Fruit fly (Drosophila melanogaster) whole organism, embryonic: ENCODE results near the gene CG17121.

Experiments
- Atf6 ChIP-seq: fragments of 200-800 bp; sonication (Bioruptor generic); IDR thresholded peaks from 2 replicates; pipeline ENCODE4 v1.3.6; 2022; ENCODE audit warnings: missing biosample characterization, missing genetic modification characterization
- BtbVII ChIP-seq: fragments of 200-800 bp; sonication (Bioruptor generic); optimal IDR thresholded peaks from 3 replicates; lab custom pipeline; 2017; ENCODE audit warnings: missing biosample characterization, mild to moderate bottlenecking, missing genetic modification characterization
- Bteb2 ChIP-seq: fragments of 200-800 bp; sonication (Bioruptor generic); optimal IDR thresholded peaks from 2 replicates; lab custom pipeline; 2016; ENCODE audit warnings: missing biosample characterization, missing genetic modification characterization
- CG10462 ChIP-seq: fragments of 200-800 bp; sonication (Bioruptor generic); optimal IDR thresholded peaks from 2 replicates; lab custom pipeline; 2016; ENCODE audit warnings: missing biosample characterization, missing genetic modification characterization
- CG10543 ChIP-seq: fragments of 200-800 bp; sonication (Bioruptor generic); optimal IDR thresholded peaks from 3 replicates; lab custom pipeline; 2017; ENCODE audit warnings: missing biosample characterization, mild to moderate bottlenecking, missing genetic modification characterization, moderate library complexity
- CG14050 ChIP-seq: fragments of 200-800 bp; sonication (Bioruptor generic); IDR thresholded peaks from 3 replicates; pipeline ENCODE4 v1.3.6; 2022; ENCODE audit warnings: missing biosample characterization, missing genetic modification characterization
- CG15479 ChIP-seq: fragments of 200-800 bp; sonication (Bioruptor generic); optimal IDR thresholded peaks from 3 replicates; lab custom pipeline; 2019; ENCODE audit warnings: missing biosample characterization, mild to moderate bottlenecking, missing genetic modification characterization, moderate library complexity
- CG17186 ChIP-seq: fragments of 200-800 bp; sonication (Bioruptor generic); optimal IDR thresholded peaks from 3 replicates; lab custom pipeline; 2017; ENCODE audit warnings: missing biosample characterization, missing genetic modification reagents, missing genetic modification characterization
- CG17361 ChIP-seq: fragments of 200-800 bp; sonication (Bioruptor generic); IDR thresholded peaks from 3 replicates; pipeline ENCODE4 v1.3.6; 2022; ENCODE audit warnings: missing biosample characterization, missing genetic modification characterization
- CG17568 ChIP-seq: fragments of 200-800 bp; sonication (Bioruptor generic); optimal IDR thresholded peaks from 2 replicates; lab custom pipeline; 2018; ENCODE audit warnings: missing biosample characterization, mild to moderate bottlenecking, missing genetic modification characterization, moderate library complexity
- CG1792 ChIP-seq: fragments of 200-800 bp; sonication (Bioruptor generic); optimal IDR thresholded peaks from 2 replicates; lab custom pipeline; 2016; ENCODE audit warnings: missing biosample characterization, missing genetic modification characterization
- CG18476 ChIP-seq: fragments of 200-800 bp; sonication (Bioruptor generic); optimal IDR thresholded peaks from 2 replicates; lab custom pipeline; 2016; ENCODE audit warnings: missing biosample characterization, mild to moderate bottlenecking, missing genetic modification characterization
- CG18599 ChIP-seq: fragments of 200-800 bp; sonication (Bioruptor generic); optimal IDR thresholded peaks from 3 replicates; lab custom pipeline; 2017; ENCODE audit warnings: missing biosample characterization, missing genetic modification characterization, mild to moderate bottlenecking, moderate library complexity, missing genetic modification reagents
- CG32767 ChIP-seq: fragments of 200-800 bp; sonication (Bioruptor generic); IDR thresholded peaks from 2 replicates; pipeline ENCODE4 v1.3.6; 2022; ENCODE audit warnings: missing biosample characterization, missing genetic modification characterization
- CG3281 ChIP-seq: fragments of 200-800 bp; sonication (Bioruptor generic); optimal IDR thresholded peaks from 3 replicates; lab custom pipeline; 2017; ENCODE audit warnings: missing biosample characterization, mild to moderate bottlenecking, missing genetic modification characterization
- CG3726 ChIP-seq: fragments of 200-800 bp; sonication (Bioruptor generic); IDR thresholded peaks from 3 replicates; pipeline ENCODE4, ENCODE4 v1.3.6; 2022; ENCODE audit warnings: missing biosample characterization, missing genetic modification characterization
- CG4854 ChIP-seq: fragments of 200-800 bp; sonication (Bioruptor generic); optimal IDR thresholded peaks from 2 replicates; lab custom pipeline; 2016; ENCODE audit warnings: missing biosample characterization, missing genetic modification characterization, inconsistent platforms
- CG5953 ChIP-seq: fragments of 200-800 bp; sonication (Bioruptor generic); IDR thresholded peaks from 2 replicates; pipeline ENCODE4 v1.3.6; 2022; ENCODE audit warnings: missing biosample characterization, missing genetic modification characterization
- CG7357 ChIP-seq: fragments of 200-800 bp; sonication (Bioruptor generic); IDR thresholded peaks from 3 replicates; pipeline ENCODE4 v1.3.6; 2022; ENCODE audit warnings: missing biosample characterization, missing genetic modification characterization
- CG7745 ChIP-seq: fragments of 200-800 bp; sonication (Bioruptor generic); optimal IDR thresholded peaks from 2 replicates; lab custom pipeline; 2018; ENCODE audit warnings: missing biosample characterization, mild to moderate bottlenecking, missing genetic modification characterization, moderate library complexity
- CG7963 ChIP-seq: fragments of 200-800 bp; sonication (Bioruptor generic); IDR thresholded peaks from 3 replicates; pipeline ENCODE4 v1.3.6; 2022; ENCODE audit warnings: missing biosample characterization, missing genetic modification characterization; ENCODE audit not compliant: partially characterized antibody
- CHES-1-like ChIP-seq: fragments of 200-800 bp; sonication (Bioruptor generic); optimal IDR thresholded peaks from 2 replicates; lab custom pipeline; 2016; ENCODE audit warnings: missing biosample characterization, missing genetic modification characterization
- Dp ChIP-seq: fragments of 200-800 bp; sonication (Bioruptor generic); optimal IDR thresholded peaks from 2 replicates; lab custom pipeline; 2018; ENCODE audit warnings: missing biosample characterization, mild to moderate bottlenecking, missing genetic modification characterization, moderate library complexity
- E2f1 ChIP-seq: fragments of 200-800 bp; sonication (Bioruptor generic); IDR thresholded peaks from 2 replicates; pipeline ENCODE4 v1.3.6; 2022; ENCODE audit warnings: missing biosample characterization, missing genetic modification characterization
- Fer2 ChIP-seq: fragments of 200-800 bp; sonication (Bioruptor generic); optimal IDR thresholded peaks from 2 replicates; lab custom pipeline; 2018; ENCODE audit warnings: missing biosample characterization, mild to moderate bottlenecking, missing genetic modification characterization, moderate library complexity
- GATAe ChIP-seq: fragments of 200-800 bp; sonication (Bioruptor generic); conservative IDR thresholded peaks from 2 replicates; pipeline ENCODE4 v1.3.6; 2022; ENCODE audit warnings: missing biosample characterization, missing genetic modification characterization
- H2.0 ChIP-seq: fragments of 200-800 bp; sonication (Bioruptor generic); IDR thresholded peaks from 2 replicates; pipeline ENCODE4 v1.3.6; 2022; ENCODE audit warnings: missing biosample characterization, missing genetic modification characterization
- Hr3 ChIP-seq: fragments of 200-800 bp; sonication (Bioruptor generic); optimal IDR thresholded peaks from 3 replicates; lab custom pipeline; 2016; ENCODE audit warnings: missing biosample characterization, missing genetic modification characterization
- Hr51 ChIP-seq, 2 experiments: fragments of 200-800 bp; sonication (Bioruptor generic); optimal IDR thresholded peaks; 2 replicates in 1 of 2; 3 replicates in 1 of 2; lab custom pipeline; 2016 to 2018; ENCODE audit warnings: missing biosample characterization in 2 of 2, missing genetic modification characterization in 2 of 2, mild to moderate bottlenecking in 1 of 2, moderate library complexity in 1 of 2
- Jarid2 ChIP-seq: fragments of 200-800 bp; sonication (Bioruptor generic); optimal IDR thresholded peaks from 3 replicates; lab custom pipeline; 2017; ENCODE audit warnings: mild to moderate bottlenecking, missing biosample characterization, missing genetic modification reagents, missing genetic modification characterization
- Lim3 ChIP-seq: fragments of 200-800 bp; sonication (Bioruptor generic); IDR thresholded peaks from 2 replicates; pipeline ENCODE4 v1.3.6; 2022; ENCODE audit warnings: missing biosample characterization, missing genetic modification characterization
- al ChIP-seq: fragments of 200-800 bp; sonication (Bioruptor generic); IDR thresholded peaks from 2 replicates; pipeline ENCODE4 v1.3.6; 2022; ENCODE audit warnings: missing biosample characterization, missing genetic modification characterization
- chif ChIP-seq, 2 experiments: fragments of 200-800 bp; sonication (Bioruptor generic); optimal IDR thresholded peaks; 3 replicates each; lab custom pipeline; 2016; ENCODE audit warnings: missing biosample characterization in 2 of 2, missing genetic modification characterization in 2 of 2
- da ChIP-seq: fragments of 200-800 bp; sonication (Bioruptor generic); optimal IDR thresholded peaks from 2 replicates; lab custom pipeline; 2016; ENCODE audit warnings: missing biosample characterization, missing genetic modification characterization
- dmrt11E ChIP-seq: fragments of 200-800 bp; sonication (Bioruptor generic); optimal IDR thresholded peaks from 3 replicates; lab custom pipeline; 2018; ENCODE audit warnings: missing biosample characterization, mild to moderate bottlenecking, missing genetic modification characterization, moderate library complexity
- emc ChIP-seq: fragments of 200-800 bp; sonication (Bioruptor generic); optimal IDR thresholded peaks from 2 replicates; lab custom pipeline; 2016; ENCODE audit warnings: missing biosample characterization, missing genetic modification characterization
- eyg ChIP-seq: fragments of 200-800 bp; sonication (Bioruptor generic); optimal IDR thresholded peaks from 3 replicates; lab custom pipeline; 2016; ENCODE audit warnings: missing biosample characterization, missing genetic modification characterization
- hth ChIP-seq: fragments of >200 bp; optimal IDR thresholded peaks from 2 replicates; lab custom pipeline; 2017; ENCODE audit warnings: inconsistent platforms
- inv ChIP-seq: fragments of 200-800 bp; sonication (Bioruptor generic); IDR thresholded peaks from 2 replicates; pipeline ENCODE4 v1.3.6; 2022; ENCODE audit warnings: missing biosample characterization, missing genetic modification characterization; ENCODE audit not compliant: partially characterized antibody
- lmd ChIP-seq: fragments of 200-800 bp; sonication (Bioruptor generic); IDR thresholded peaks from 2 replicates; pipeline ENCODE4 v1.3.6; 2022; ENCODE audit warnings: missing biosample characterization, missing genetic modification characterization
- maf-S ChIP-seq: fragments of 200-800 bp; sonication (Bioruptor generic); optimal IDR thresholded peaks from 2 replicates; lab custom pipeline; 2016; ENCODE audit warnings: missing biosample characterization, missing genetic modification characterization
- oc ChIP-seq: fragments of 200-800 bp; sonication (Bioruptor generic); optimal IDR thresholded peaks from 2 replicates; lab custom pipeline; 2018; ENCODE audit warnings: missing biosample characterization, mild to moderate bottlenecking, missing genetic modification characterization, moderate library complexity
- phol ChIP-seq: fragments of 200-800 bp; sonication (Bioruptor generic); optimal IDR thresholded peaks from 3 replicates; lab custom pipeline; 2018; ENCODE audit warnings: missing biosample characterization, mild to moderate bottlenecking, missing genetic modification characterization, moderate library complexity
- repo ChIP-seq: fragments of 200-800 bp; sonication (Bioruptor generic); optimal IDR thresholded peaks from 2 replicates; lab custom pipeline; 2016; ENCODE audit warnings: missing biosample characterization, missing genetic modification characterization
- sc ChIP-seq, 3 experiments: fragments of >200 bp in 2 of 3; fragments of 200-800 bp in 1 of 3; sonication (Bioruptor generic) in 1 of 3; optimal IDR thresholded peaks; 2 replicates in 2 of 3; 3 replicates in 1 of 3; lab custom pipeline; 2017; ENCODE audit warnings: mild to moderate bottlenecking in 1 of 3, missing biosample characterization in 1 of 3, missing genetic modification characterization in 1 of 3, missing genetic modification reagents in 1 of 3
- shn ChIP-seq: fragments of 200-800 bp; sonication (Bioruptor generic); optimal IDR thresholded peaks from 3 replicates; lab custom pipeline; 2016; ENCODE audit warnings: missing biosample characterization, missing genetic modification characterization
- sim ChIP-seq: fragments of 200-800 bp; sonication (Bioruptor generic); IDR thresholded peaks from 2 replicates; pipeline ENCODE4 v1.3.6; 2022; ENCODE audit warnings: missing biosample characterization, missing genetic modification characterization
- sima ChIP-seq: fragments of 200-800 bp; sonication (Bioruptor generic); optimal IDR thresholded peaks from 2 replicates; lab custom pipeline; 2016; ENCODE audit warnings: missing biosample characterization, missing genetic modification characterization
- tna ChIP-seq: fragments of 200-800 bp; sonication (Bioruptor generic); IDR thresholded peaks from 2 replicates; pipeline ENCODE4 v1.3.6; 2022; ENCODE audit warnings: missing biosample characterization, missing genetic modification characterization; ENCODE audit not compliant: partially characterized antibody
- tx ChIP-seq: fragments of 200-800 bp; sonication (Bioruptor generic); optimal IDR thresholded peaks from 2 replicates; lab custom pipeline; 2016; ENCODE audit warnings: missing biosample characterization, missing genetic modification characterization

Gene CG17121

DNA sequence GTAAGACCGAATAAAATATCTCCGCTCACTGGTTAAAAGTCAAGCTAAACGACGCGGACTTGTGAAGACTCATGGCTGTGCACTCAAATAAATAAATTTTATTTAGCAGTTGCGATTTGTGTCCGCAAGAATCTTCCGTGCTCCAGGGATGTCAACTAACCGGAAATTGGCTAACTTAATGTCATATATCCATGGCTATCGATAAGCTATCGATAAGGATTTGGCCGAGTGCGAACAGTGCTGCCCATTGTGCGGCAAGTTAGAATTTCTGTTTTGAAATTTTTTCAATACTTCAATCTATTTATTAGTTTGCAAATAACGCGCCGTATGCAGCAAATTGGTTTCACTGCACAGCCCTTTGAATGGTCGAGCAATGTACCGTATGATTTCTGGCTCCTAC, 5.9 kb upstream of the CG17121 start, which contains the start of gene p53 (continued):
- TF ChIP-seq GATAe (GFP tag; lab: Robert Waterston, UW): no peak
- TF ChIP-seq tx (GFP tag; lab: Kevin White, UChicago): peak; percentile 12
- TF ChIP-seq Lim3: no peak
- TF ChIP-seq CG7357 (GFP tag; lab: Robert Waterston, UW): no peak
- peak; percentile 62; the same call in 1 of the 2 replicates for TF ChIP-seq H2.0 (GFP tag; lab: Robert Waterston, UW)
- peak; percentile 57; the same call in 1 of the 2 replicates for TF ChIP-seq tna (GFP tag; lab: Robert Waterston, UW)
- peak; percentile 68 for TF ChIP-seq CHES-1-like (GFP tag; lab: Kevin White, UChicago)
- peak; percentile 73 for TF ChIP-seq CG17186 (GFP tag; lab: Kevin White, UChicago)
- TF ChIP-seq CG10462 (GFP tag; lab: Kevin White, UChicago): no peak
- TF ChIP-seq maf-S (GFP tag; lab: Kevin White, UChicago): peak; percentile 68
- TF ChIP-seq CG3281 (GFP tag; lab: Kevin White, UChicago): peak; percentile 84
- peak; percentile 78 for TF ChIP-seq phol
- no peak for TF ChIP-seq CG7745 (tag; lab: Kevin White, UChicago)
- peak; percentile 57 for TF ChIP-seq Fer2 (tag; lab: Kevin White, UChicago)
- peak; percentile 62 for TF ChIP-seq dmrt11E (tag; lab: Kevin White, UChicago)
- peak; percentile 68 for TF ChIP-seq eyg (GFP tag; lab: Kevin White, UChicago)
- TF ChIP-seq Hr51 (GFP tag; optimal IDR thresholded peaks at IDR 0.05; lab: Kevin White, UChicago): peak; percentile 49 to 61
- TF ChIP-seq sima (GFP tag; lab: Kevin White, UChicago): peak; percentile 16
- peak; percentile 48 to 79 for TF ChIP-seq chif (GFP tag; optimal IDR thresholded peaks at IDR 0.05; lab: Kevin White, UChicago)
- peak; percentile 8 for TF ChIP-seq CG18476 (GFP tag; lab: Kevin White, UChicago)
- TF ChIP-seq inv (GFP tag; lab: Robert Waterston, UW): peak; percentile 67
- no peak for TF ChIP-seq CG5953 (GFP tag; lab: Robert Waterston, UW)
- 0 out of 2 replicates have a peak, but pooled peaks have one; percentile 43 for TF ChIP-seq CG32767 (GFP tag; lab: Robert Waterston, UW)
- TF ChIP-seq CG14050 (GFP tag; lab: Robert Waterston, UW): peak; percentile 73
- peak; percentile 77 for TF ChIP-seq CG4854 (GFP tag; lab: Kevin White, UChicago)
- TF ChIP-seq CG3726 (GFP tag; lab: Robert Waterston, UW): 0 out of 3 replicates have a peak, but pooled peaks have one; percentile 53
- no peak for TF ChIP-seq sc (optimal IDR thresholded peaks at IDR 0.05; lab: Kevin White, UChicago)
- peak; percentile 64 for TF ChIP-seq sc (GFP tag; optimal IDR thresholded peaks at IDR 0.05; lab: Kevin White, UChicago)
- peak; percentile 84 for TF ChIP-seq Dp
- peak; percentile 44; the same call in 1 of the 3 replicates for TF ChIP-seq CG7963 (GFP tag; lab: Robert Waterston, UW)
- peak; percentile 58 for TF ChIP-seq Atf6 (GFP tag; lab: Robert Waterston, UW)
- peak; percentile 36 for TF ChIP-seq Bteb2
- TF ChIP-seq oc: no peak
- 0 out of 2 replicates have a peak, but pooled peaks have one; percentile 40 for TF ChIP-seq al (GFP tag; lab: Robert Waterston, UW)
- TF ChIP-seq CG15479 (GFP tag; lab: Kevin White, UChicago): no peak
- TF ChIP-seq hth (lab: Kevin White, UChicago): no peak
- peak; percentile 50 for TF ChIP-seq Hr3
- peak; percentile 79 for TF ChIP-seq BtbVII (GFP tag; lab: Kevin White, UChicago)
- 0 out of 2 replicates have a peak, but pooled peaks have one; percentile 20 for TF ChIP-seq E2f1
- peak; percentile 58 for TF ChIP-seq shn (GFP tag; lab: Kevin White, UChicago)
- peak; percentile 65 for TF ChIP-seq CG10543 (GFP tag; lab: Kevin White, UChicago)
- peak; percentile 63 for TF ChIP-seq repo (GFP tag; lab: Kevin White, UChicago)
- no peak for TF ChIP-seq CG17568
- peak; percentile 60; the same call in 1 of the 2 replicates for TF ChIP-seq sim (GFP tag; lab: Robert Waterston, UW)
- TF ChIP-seq da (GFP tag; lab: Kevin White, UChicago): peak; percentile 28
- TF ChIP-seq Jarid2 (GFP tag; lab: Kevin White, UChicago): peak; percentile 60
- TF ChIP-seq CG1792 (GFP tag; lab: Kevin White, UChicago): peak; percentile 68
- TF ChIP-seq emc (GFP tag; lab: Kevin White, UChicago): peak; percentile 69
- TF ChIP-seq CG18599: peak; percentile 76
- peak; percentile 79 for TF ChIP-seq lmd (GFP tag; lab: Robert Waterston, UW)
- peak; percentile 64; the same call in 2 of the 3 replicates for TF ChIP-seq CG17361
